Worm (Caenorhabditis elegans): Measurements from ENCODE around the gene clec-264.

- TF ChIP-seq ztf-4 (tag; optimal IDR thresholded peaks at IDR 0.05) (no peak), lin-39 (tag; optimal IDR thresholded peaks at IDR 0.05) (no peak), ztf-11 (tag; optimal IDR thresholded peaks at IDR 0.05) (no peak), nhr-43 (tag; optimal IDR thresholded peaks at IDR 0.05; ENCODE audit: poor library complexity, severe bottlenecking) (no peak)
Observed at ce11 chrV:20850580-20850979, at the start of gene clec-264.

Data from whole organism, L3 larva.